Fruit fly (Drosophila melanogaster) whole organism, embryonic: ENCODE results near the gene Polr2D.

Experiments used
- Atf3 ChIP-seq: fragments of 200-800 bp; sonication (Bioruptor generic); optimal IDR thresholded peaks from 3 replicates; lab custom pipeline; 2016; ENCODE audit warnings: missing biosample characterization, missing genetic modification characterization
- CG10543 ChIP-seq: fragments of 200-800 bp; sonication (Bioruptor generic); optimal IDR thresholded peaks from 3 replicates; lab custom pipeline; 2017; ENCODE audit warnings: missing biosample characterization, mild to moderate bottlenecking, missing genetic modification characterization, moderate library complexity
- CG10654 ChIP-seq: fragments of 200-800 bp; sonication (Bioruptor generic); optimal IDR thresholded peaks from 2 replicates; lab custom pipeline; 2016; ENCODE audit warnings: missing biosample characterization, missing genetic modification characterization
- CG11456 ChIP-seq: fragments of 200-800 bp; sonication (Bioruptor generic); IDR thresholded peaks from 3 replicates; pipeline ENCODE4 v1.3.6; 2022; ENCODE audit warnings: missing biosample characterization, missing genetic modification characterization
- CG13894 ChIP-seq: fragments of 200-800 bp; sonication (Bioruptor generic); optimal IDR thresholded peaks from 3 replicates; lab custom pipeline; 2018; ENCODE audit warnings: missing biosample characterization, mild to moderate bottlenecking, missing genetic modification characterization, moderate library complexity
- CG14710 ChIP-seq: fragments of 200-800 bp; sonication (Bioruptor generic); optimal IDR thresholded peaks from 3 replicates; lab custom pipeline; 2019; ENCODE audit warnings: missing biosample characterization, mild to moderate bottlenecking, missing genetic modification characterization, moderate library complexity
- CG17829 ChIP-seq: fragments of 200-800 bp; optimal IDR thresholded peaks from 2 replicates; lab custom pipeline; 2019; ENCODE audit warnings: missing biosample characterization, mild to moderate bottlenecking, missing genetic modification characterization, moderate library complexity
- CG18599 ChIP-seq: fragments of 200-800 bp; sonication (Bioruptor generic); optimal IDR thresholded peaks from 3 replicates; lab custom pipeline; 2017; ENCODE audit warnings: missing biosample characterization, missing genetic modification characterization, mild to moderate bottlenecking, moderate library complexity, missing genetic modification reagents
- CG2889 ChIP-seq: fragments of 200-800 bp; sonication (Bioruptor generic); IDR thresholded peaks from 3 replicates; pipeline ENCODE4 v1.3.6; 2022; ENCODE audit warnings: missing biosample characterization, missing genetic modification characterization
- CG30020 ChIP-seq: fragments of 200-800 bp; optimal IDR thresholded peaks from 2 replicates; lab custom pipeline; 2019; ENCODE audit warnings: missing biosample characterization, mild to moderate bottlenecking, missing genetic modification characterization, moderate library complexity
- CG4820 ChIP-seq: fragments of 200-800 bp; sonication (Bioruptor generic); optimal IDR thresholded peaks from 3 replicates; lab custom pipeline; 2016; ENCODE audit warnings: missing biosample characterization, missing genetic modification characterization
- CG5180 ChIP-seq: fragments of 200-800 bp; sonication (Bioruptor generic); optimal IDR thresholded peaks from 3 replicates; lab custom pipeline; 2017; ENCODE audit warnings: missing biosample characterization, missing genetic modification characterization, mild to moderate bottlenecking, moderate library complexity, missing genetic modification reagents
- CG7786 ChIP-seq: fragments of 200-800 bp; sonication (Bioruptor generic); optimal IDR thresholded peaks from 2 replicates; lab custom pipeline; 2016; ENCODE audit warnings: missing biosample characterization, missing genetic modification characterization
- CG7987 ChIP-seq: fragments of 200-800 bp; sonication (Bioruptor generic); optimal IDR thresholded peaks from 2 replicates; lab custom pipeline; 2018; ENCODE audit warnings: missing biosample characterization, mild to moderate bottlenecking, missing genetic modification characterization, moderate library complexity
- CG8281 ChIP-seq: fragments of 200-800 bp; sonication (Bioruptor generic); optimal IDR thresholded peaks from 2 replicates; lab custom pipeline; 2018; ENCODE audit warnings: missing biosample characterization, mild to moderate bottlenecking, missing genetic modification characterization, moderate library complexity
- CG8944 ChIP-seq: fragments of 200-800 bp; sonication (Bioruptor generic); optimal IDR thresholded peaks from 3 replicates; lab custom pipeline; 2016; ENCODE audit warnings: missing biosample characterization, missing genetic modification characterization
- Dfd ChIP-seq, 2 experiments: fragments of >200 bp; optimal IDR thresholded peaks; 2 replicates each; lab custom pipeline; 2017; ENCODE audit warnings: missing biosample characterization in 2 of 2, missing genetic modification characterization in 2 of 2
- Dll ChIP-seq: fragments of 200-800 bp; sonication (Bioruptor generic); IDR thresholded peaks from 4 replicates; pipeline ENCODE4 v1.3.6; 2022; ENCODE audit warnings: missing biosample characterization, missing genetic modification characterization; ENCODE audit not compliant: partially characterized antibody
- Dref ChIP-seq: fragments of 200-800 bp; sonication (Bioruptor generic); IDR thresholded peaks from 2 replicates; pipeline ENCODE4 v1.3.6; 2022; ENCODE audit warnings: missing biosample characterization, missing genetic modification characterization
- Eip74EF ChIP-seq, 2 experiments: fragments of 200-800 bp in 1 of 2; fragments of >200 bp in 1 of 2; sonication (Bioruptor generic) in 1 of 2; optimal IDR thresholded peaks; 2 replicates each; lab custom pipeline; 2017 to 2019; ENCODE audit warnings: missing biosample characterization in 2 of 2, missing genetic modification characterization in 2 of 2, mild to moderate bottlenecking in 1 of 2, moderate library complexity in 1 of 2
- Fer2 ChIP-seq: fragments of 200-800 bp; sonication (Bioruptor generic); optimal IDR thresholded peaks from 2 replicates; lab custom pipeline; 2018; ENCODE audit warnings: missing biosample characterization, mild to moderate bottlenecking, missing genetic modification characterization, moderate library complexity
- H15 ChIP-seq: fragments of 200-800 bp; sonication (Bioruptor generic); IDR thresholded peaks from 3 replicates; pipeline ENCODE4 v1.3.6; 2022; ENCODE audit warnings: missing biosample characterization, missing genetic modification characterization
- HLH54F ChIP-seq: fragments of 200-800 bp; sonication (Bioruptor generic); optimal IDR thresholded peaks from 3 replicates; lab custom pipeline; 2016; ENCODE audit warnings: missing biosample characterization, missing genetic modification characterization
- Hr39 ChIP-seq: fragments of >200 bp; optimal IDR thresholded peaks from 2 replicates; lab custom pipeline; 2017
- Hr51 ChIP-seq, 2 experiments: fragments of 200-800 bp; sonication (Bioruptor generic); optimal IDR thresholded peaks; 2 replicates in 1 of 2; 3 replicates in 1 of 2; lab custom pipeline; 2016 to 2018; ENCODE audit warnings: missing biosample characterization in 2 of 2, missing genetic modification characterization in 2 of 2, mild to moderate bottlenecking in 1 of 2, moderate library complexity in 1 of 2
- Med ChIP-seq: fragments of 200-800 bp; sonication (Bioruptor generic); peaks from one replicate; lab custom pipeline; 2016; ENCODE audit warnings: missing biosample characterization, missing genetic modification characterization, mild to moderate bottlenecking, inconsistent platforms, moderate library complexity
- Nf-YC ChIP-seq: fragments of 200-800 bp; optimal IDR thresholded peaks from 3 replicates; lab custom pipeline; 2019; ENCODE audit warnings: missing biosample characterization, mild to moderate bottlenecking, missing genetic modification characterization, moderate library complexity
- Scr ChIP-seq: fragments of 200-800 bp; sonication (Bioruptor generic); IDR thresholded peaks from 2 replicates; pipeline ENCODE4 v1.3.6; 2022; ENCODE audit warnings: missing biosample characterization, missing genetic modification characterization; ENCODE audit not compliant: partially characterized antibody
- Sin3A ChIP-seq: fragments of >200 bp; optimal IDR thresholded peaks from 2 replicates; lab custom pipeline; 2018
- Sox100B ChIP-seq: fragments of 200-800 bp; sonication (Bioruptor generic); optimal IDR thresholded peaks from 3 replicates; lab custom pipeline; 2018; ENCODE audit warnings: missing biosample characterization, mild to moderate bottlenecking, missing genetic modification characterization
- Trl ChIP-seq, 3 experiments: fragments of >200 bp in 2 of 3; fragments of 200-800 bp in 1 of 3; sonication (Bioruptor generic) in 1 of 3; optimal IDR thresholded peaks; 2 replicates in 1 of 3; 3 replicates in 2 of 3; lab custom pipeline; 2016 to 2017; ENCODE audit warnings: missing biosample characterization in 1 of 3, missing genetic modification characterization in 1 of 3
- YL-1 ChIP-seq: fragments of 200-800 bp; sonication (Bioruptor generic); optimal IDR thresholded peaks from 3 replicates; lab custom pipeline; 2017; ENCODE audit warnings: missing biosample characterization, mild to moderate bottlenecking, missing genetic modification characterization
- al ChIP-seq: fragments of 200-800 bp; sonication (Bioruptor generic); IDR thresholded peaks from 2 replicates; pipeline ENCODE4 v1.3.6; 2022; ENCODE audit warnings: missing biosample characterization, missing genetic modification characterization
- cas ChIP-seq: fragments of 200-800 bp; sonication (Bioruptor generic); IDR thresholded peaks from 2 replicates; pipeline ENCODE4 v1.3.6; 2022; ENCODE audit warnings: missing biosample characterization, missing genetic modification characterization
- crp ChIP-seq, 2 experiments: fragments of 200-800 bp; sonication (Bioruptor generic); optimal IDR thresholded peaks; 2 replicates in 1 of 2; 3 replicates in 1 of 2; lab custom pipeline; 2017; ENCODE audit warnings: missing biosample characterization in 2 of 2, missing genetic modification characterization in 2 of 2, mild to moderate bottlenecking in 1 of 2, moderate library complexity in 1 of 2
- dm ChIP-seq: fragments of 200-800 bp; sonication (Bioruptor generic); optimal IDR thresholded peaks from 3 replicates; lab custom pipeline; 2016; ENCODE audit warnings: missing biosample characterization, missing genetic modification characterization
- gcm ChIP-seq: fragments of 200-800 bp; sonication (Bioruptor generic); optimal IDR thresholded peaks from 2 replicates; lab custom pipeline; 2019; ENCODE audit warnings: missing biosample characterization, mild to moderate bottlenecking, missing genetic modification characterization, moderate library complexity
- inv ChIP-seq: fragments of 200-800 bp; sonication (Bioruptor generic); IDR thresholded peaks from 2 replicates; pipeline ENCODE4 v1.3.6; 2022; ENCODE audit warnings: missing biosample characterization, missing genetic modification characterization; ENCODE audit not compliant: partially characterized antibody
- lab ChIP-seq: fragments of 200-800 bp; sonication (Bioruptor generic); optimal IDR thresholded peaks from 3 replicates; lab custom pipeline; 2017; ENCODE audit warnings: missing biosample characterization, missing genetic modification characterization, mild to moderate bottlenecking, moderate library complexity, missing genetic modification reagents
- mld ChIP-seq: fragments of 200-800 bp; sonication (Bioruptor generic); IDR thresholded peaks from 3 replicates; pipeline ENCODE4 v1.3.6; 2022; ENCODE audit warnings: missing biosample characterization, missing genetic modification characterization; ENCODE audit not compliant: partially characterized antibody
- nmo ChIP-seq: fragments of 200-800 bp; sonication (Bioruptor generic); optimal IDR thresholded peaks from 2 replicates; lab custom pipeline; 2018; ENCODE audit warnings: missing biosample characterization, mild to moderate bottlenecking, missing genetic modification characterization, moderate library complexity
- pb ChIP-seq: fragments of 200-800 bp; sonication (Bioruptor generic); optimal IDR thresholded peaks from 3 replicates; lab custom pipeline; 2016; ENCODE audit warnings: missing biosample characterization, missing genetic modification characterization
- pzg ChIP-seq: fragments of 200-800 bp; sonication (Bioruptor generic); optimal IDR thresholded peaks from 3 replicates; lab custom pipeline; 2018; ENCODE audit warnings: missing biosample characterization, mild to moderate bottlenecking, missing genetic modification characterization, moderate library complexity
- repo ChIP-seq: fragments of 200-800 bp; sonication (Bioruptor generic); optimal IDR thresholded peaks from 2 replicates; lab custom pipeline; 2016; ENCODE audit warnings: missing biosample characterization, missing genetic modification characterization
- slbo ChIP-seq: fragments of 200-800 bp; sonication (Bioruptor generic); IDR thresholded peaks from 2 replicates; pipeline ENCODE4 v1.3.6; 2022; ENCODE audit warnings: missing biosample characterization, missing genetic modification characterization
- stwl ChIP-seq: fragments of 200-800 bp; sonication (Bioruptor generic); optimal IDR thresholded peaks from 3 replicates; lab custom pipeline; 2018; ENCODE audit warnings: missing biosample characterization, mild to moderate bottlenecking, missing genetic modification characterization, moderate library complexity
- trh ChIP-seq: fragments of 200-800 bp; sonication (Bioruptor generic); optimal IDR thresholded peaks from 2 replicates; lab custom pipeline; 2016; ENCODE audit warnings: missing biosample characterization, missing genetic modification characterization
- tx ChIP-seq: fragments of 200-800 bp; sonication (Bioruptor generic); optimal IDR thresholded peaks from 2 replicates; lab custom pipeline; 2016; ENCODE audit warnings: missing biosample characterization, missing genetic modification characterization

The Polr2D gene

DNA sequence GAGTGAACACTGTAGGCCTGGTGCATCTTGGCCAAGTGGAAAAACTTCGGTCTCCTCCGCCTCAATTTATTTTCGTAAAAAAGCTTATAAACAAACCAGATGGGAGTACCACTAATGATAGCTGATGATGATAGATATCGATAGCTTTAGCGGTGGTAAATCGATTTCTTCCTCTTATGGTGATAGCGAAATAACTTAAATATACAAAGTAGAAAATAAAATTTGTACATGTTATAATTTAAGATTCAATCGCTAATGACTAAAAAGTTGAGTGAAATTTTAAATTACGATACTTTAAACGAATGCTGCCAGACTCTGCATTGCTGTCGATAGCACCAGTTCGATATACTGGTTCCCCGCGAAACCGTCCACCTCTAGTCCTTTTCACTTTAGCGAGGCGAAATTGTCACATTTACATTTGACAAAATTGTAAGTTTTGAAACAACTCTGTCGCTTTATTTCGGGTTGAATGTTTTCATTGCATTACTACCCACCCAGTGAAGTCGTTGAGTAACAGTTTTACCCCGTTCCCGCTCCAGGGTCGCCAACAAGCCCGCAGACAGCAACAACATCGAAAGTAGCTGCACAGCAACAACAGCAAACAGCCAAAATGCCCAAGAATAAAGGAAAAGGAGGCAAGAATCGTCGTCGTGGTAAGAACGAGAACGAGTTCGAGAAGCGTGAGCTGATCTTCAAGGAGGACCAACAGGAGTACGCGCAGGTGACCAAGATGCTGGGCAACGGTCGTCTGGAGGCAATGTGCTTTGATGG, 19.2 kb upstream of the Polr2D start, which contains the start of the genes Vps39 and eIF1A (continued):
- TF ChIP-seq CG30020 (tag; lab: Kevin White, UChicago) (peak; percentile 57), Hr39 (lab: Kevin White, UChicago) (no peak), CG18599 (GFP tag; lab: Kevin White, UChicago) (peak; percentile 70), CG8944 (GFP tag; lab: Kevin White, UChicago) (peak; percentile 28), HLH54F (GFP tag; lab: Kevin White, UChicago) (peak; percentile 43), CG11456 (GFP tag; lab: Robert Waterston, UW) (peak; percentile 35; the same call in 1 of the 3 replicates), Nf-YC (peak; percentile 56), Dll (GFP tag; lab: Robert Waterston, UW) (peak; percentile 94), Trl (optimal IDR thresholded peaks at IDR 0.05; lab: Kevin White, UChicago) (no peak), Trl (GFP tag; optimal IDR thresholded peaks at IDR 0.05; lab: Kevin White, UChicago) (peak; percentile 29), CG8281 (no peak), dm (peak; percentile 76), crp (GFP tag; optimal IDR thresholded peaks at IDR 0.05; lab: Kevin White, UChicago) (peak in 1 of 2 experiments; percentile 69), repo (GFP tag; lab: Kevin White, UChicago) (no peak), Atf3 (peak; percentile 20), lab (no peak), CG17829 (tag; lab: Kevin White, UChicago) (peak; percentile 57), CG5180 (GFP tag; lab: Kevin White, UChicago) (no peak), Eip74EF (GFP tag; optimal IDR thresholded peaks at IDR 0.05; lab: Kevin White, UChicago) (no peak), CG10654 (GFP tag; lab: Kevin White, UChicago) (no peak), nmo (GFP tag; lab: Kevin White, UChicago) (peak; percentile 64), H15 (no peak), pzg (peak; percentile 82), Sin3A (peak; percentile 80), stwl (peak; percentile 60), CG7987 (GFP tag; lab: Kevin White, UChicago) (no peak), CG14710 (tag; lab: Kevin White, UChicago) (peak; percentile 67), CG7786 (GFP tag; lab: Kevin White, UChicago) (peak; percentile 19), YL-1 (GFP tag; lab: Kevin White, UChicago) (peak; percentile 48), Dref (GFP tag; lab: Robert Waterston, UW) (peak; percentile 83), al (GFP tag; lab: Robert Waterston, UW) (peak; percentile 31; the same call in 1 of the 2 replicates), Med (peak; percentile 60), Fer2 (tag; lab: Kevin White, UChicago) (no peak), slbo (GFP tag; lab: Robert Waterston, UW) (peak; percentile 56), CG10543 (GFP tag; lab: Kevin White, UChicago) (peak; percentile 15), Scr (GFP tag; lab: Robert Waterston, UW) (peak; percentile 92), CG4820 (GFP tag; lab: Kevin White, UChicago) (no peak), Dfd (GFP tag; optimal IDR thresholded peaks at IDR 0.05; lab: Kevin White, UChicago) (no peak), Hr51 (GFP tag; optimal IDR thresholded peaks at IDR 0.05; lab: Kevin White, UChicago) (peak in 1 of 2 experiments; percentile 33), Sox100B (GFP tag; lab: Kevin White, UChicago) (no peak), tx (GFP tag; lab: Kevin White, UChicago) (peak; percentile 3), CG13894 (tag; lab: Kevin White, UChicago) (no peak), pb (GFP tag; lab: Kevin White, UChicago) (no peak), inv (GFP tag; lab: Robert Waterston, UW) (peak; percentile 86), trh (GFP tag; lab: Kevin White, UChicago) (no peak), cas (no peak), mld (peak; percentile 58; the same call in 1 of the 3 replicates), CG2889 (GFP tag; lab: Robert Waterston, UW) (no peak), gcm (GFP tag; lab: Kevin White, UChicago) (no peak)
